Fruit fly (Drosophila melanogaster) whole organism, embryonic: ENCODE measurements around the gene Rack1.

Source experiments
- CG11093 ChIP-seq: fragments of 200-800 bp; sonication (Bioruptor generic); IDR thresholded peaks from 3 replicates; pipeline ENCODE4 v1.3.6; 2022; ENCODE audit warnings: missing biosample characterization, missing genetic modification characterization
- CG11695 ChIP-seq: fragments of 200-800 bp; sonication (Bioruptor generic); IDR thresholded peaks from 3 replicates; pipeline ENCODE4 v1.3.6; 2022; ENCODE audit warnings: missing biosample characterization, missing genetic modification characterization
- CG11723 ChIP-seq: fragments of 200-800 bp; sonication (Bioruptor generic); optimal IDR thresholded peaks from 2 replicates; lab custom pipeline; 2017; ENCODE audit warnings: missing biosample characterization, mild to moderate bottlenecking, missing genetic modification characterization
- CG13894 ChIP-seq: fragments of 200-800 bp; sonication (Bioruptor generic); optimal IDR thresholded peaks from 3 replicates; lab custom pipeline; 2018; ENCODE audit warnings: missing biosample characterization, mild to moderate bottlenecking, missing genetic modification characterization, moderate library complexity
- CG1602 ChIP-seq: fragments of 200-800 bp; sonication (Bioruptor generic); optimal IDR thresholded peaks from 3 replicates; lab custom pipeline; 2016; ENCODE audit warnings: missing biosample characterization, missing genetic modification characterization
- CG1603 ChIP-seq: fragments of 200-800 bp; sonication (Bioruptor generic); optimal IDR thresholded peaks from 2 replicates; lab custom pipeline; 2019; ENCODE audit warnings: missing biosample characterization, mild to moderate bottlenecking, missing genetic modification characterization, moderate library complexity
- CG1647 ChIP-seq: fragments of 200-800 bp; sonication (Bioruptor generic); optimal IDR thresholded peaks from 3 replicates; lab custom pipeline; 2016; ENCODE audit warnings: missing biosample characterization, missing genetic modification characterization
- CG17359 ChIP-seq: fragments of 200-800 bp; sonication (Bioruptor generic); optimal IDR thresholded peaks from 3 replicates; lab custom pipeline; 2018; ENCODE audit warnings: missing biosample characterization, mild to moderate bottlenecking, missing genetic modification characterization, moderate library complexity
- CG2712 ChIP-seq: fragments of 200-800 bp; optimal IDR thresholded peaks from 3 replicates; lab custom pipeline; 2019; ENCODE audit warnings: missing biosample characterization, mild to moderate bottlenecking, missing genetic modification characterization, moderate library complexity
- CG30431 ChIP-seq: fragments of 200-800 bp; sonication (Bioruptor generic); optimal IDR thresholded peaks from 2 replicates; lab custom pipeline; 2017; ENCODE audit warnings: missing biosample characterization, missing genetic modification characterization
- CG3281 ChIP-seq: fragments of 200-800 bp; sonication (Bioruptor generic); optimal IDR thresholded peaks from 3 replicates; lab custom pipeline; 2017; ENCODE audit warnings: missing biosample characterization, mild to moderate bottlenecking, missing genetic modification characterization
- CG34422 ChIP-seq: fragments of 200-800 bp; sonication (Bioruptor generic); IDR thresholded peaks from 3 replicates; pipeline ENCODE4 v1.3.6; 2022; ENCODE audit warnings: missing biosample characterization, missing genetic modification characterization
- CG4707 ChIP-seq: fragments of 200-800 bp; sonication (Bioruptor generic); optimal IDR thresholded peaks from 2 replicates; lab custom pipeline; 2018; ENCODE audit warnings: missing biosample characterization, mild to moderate bottlenecking, missing genetic modification characterization, moderate library complexity
- CG6683 ChIP-seq: fragments of 200-800 bp; sonication (Bioruptor generic); optimal IDR thresholded peaks from 2 replicates; lab custom pipeline; 2017; ENCODE audit warnings: missing biosample characterization, mild to moderate bottlenecking, missing genetic modification characterization, missing genetic modification reagents
- CG7271 ChIP-seq: fragments of 200-800 bp; sonication (Bioruptor generic); optimal IDR thresholded peaks from 2 replicates; lab custom pipeline; 2018; ENCODE audit warnings: missing biosample characterization, mild to moderate bottlenecking, missing genetic modification characterization, moderate library complexity
- CG8089 ChIP-seq: fragments of 200-800 bp; sonication (Bioruptor generic); optimal IDR thresholded peaks from 3 replicates; lab custom pipeline; 2016; ENCODE audit warnings: missing biosample characterization, missing genetic modification characterization
- CG8281 ChIP-seq: fragments of 200-800 bp; sonication (Bioruptor generic); optimal IDR thresholded peaks from 2 replicates; lab custom pipeline; 2018; ENCODE audit warnings: missing biosample characterization, mild to moderate bottlenecking, missing genetic modification characterization, moderate library complexity
- CG8924 ChIP-seq: fragments of 200-800 bp; optimal IDR thresholded peaks from 3 replicates; lab custom pipeline; 2019; ENCODE audit warnings: missing biosample characterization, mild to moderate bottlenecking, missing genetic modification characterization, moderate library complexity
- CG9609 ChIP-seq: fragments of 200-800 bp; sonication (Bioruptor generic); optimal IDR thresholded peaks from 3 replicates; lab custom pipeline; 2016; ENCODE audit warnings: missing biosample characterization, missing genetic modification characterization
- CTCF ChIP-seq: fragments of 200-800 bp; sonication (Bioruptor generic); optimal IDR thresholded peaks from 2 replicates; lab custom pipeline; 2017; ENCODE audit warnings: missing biosample characterization, mild to moderate bottlenecking, missing genetic modification characterization, moderate library complexity
- Hey ChIP-seq: fragments of 200-800 bp; sonication (Bioruptor generic); optimal IDR thresholded peaks from 3 replicates; lab custom pipeline; 2018; ENCODE audit warnings: missing biosample characterization, mild to moderate bottlenecking, missing genetic modification characterization
- HmgZ ChIP-seq: fragments of 200-800 bp; sonication (Bioruptor generic); optimal IDR thresholded peaks from 2 replicates; lab custom pipeline; 2018; ENCODE audit warnings: missing biosample characterization, mild to moderate bottlenecking, missing genetic modification characterization
- Med ChIP-seq: fragments of 200-800 bp; sonication (Bioruptor generic); peaks from one replicate; lab custom pipeline; 2016; ENCODE audit warnings: missing biosample characterization, missing genetic modification characterization, mild to moderate bottlenecking, inconsistent platforms, moderate library complexity
- PHDP ChIP-seq: fragments of 200-800 bp; sonication (Bioruptor generic); optimal IDR thresholded peaks from 3 replicates; lab custom pipeline; 2018; ENCODE audit warnings: missing biosample characterization, mild to moderate bottlenecking, missing genetic modification characterization, moderate library complexity
- Usf ChIP-seq: fragments of 200-800 bp; sonication (Bioruptor generic); optimal IDR thresholded peaks from 2 replicates; lab custom pipeline; 2017; ENCODE audit warnings: missing genotype, missing biosample characterization, missing genetic modification characterization
- Xbp1 ChIP-seq: fragments of 200-800 bp; sonication (Bioruptor generic); optimal IDR thresholded peaks from 3 replicates; lab custom pipeline; 2016; ENCODE audit warnings: missing biosample characterization, mild to moderate bottlenecking, missing genetic modification characterization
- YL-1 ChIP-seq: fragments of 200-800 bp; sonication (Bioruptor generic); optimal IDR thresholded peaks from 3 replicates; lab custom pipeline; 2017; ENCODE audit warnings: missing biosample characterization, mild to moderate bottlenecking, missing genetic modification characterization
- abd-A ChIP-seq: fragments of 200-800 bp; sonication (Bioruptor generic); optimal IDR thresholded peaks from 3 replicates; lab custom pipeline; 2019; ENCODE audit warnings: missing biosample characterization, mild to moderate bottlenecking, missing genetic modification characterization, moderate library complexity
- bbx ChIP-seq: fragments of 200-800 bp; sonication (Bioruptor generic); IDR thresholded peaks from 2 replicates; pipeline ENCODE4 v1.3.6; 2022; ENCODE audit warnings: missing biosample characterization, missing genetic modification characterization; ENCODE audit not compliant: partially characterized antibody
- cad ChIP-seq: fragments of >200 bp; optimal IDR thresholded peaks from 2 replicates; lab custom pipeline; 2017; ENCODE audit warnings: missing biosample characterization, missing genetic modification characterization
- caup ChIP-seq: fragments of 200-800 bp; sonication (Bioruptor generic); optimal IDR thresholded peaks from 3 replicates; lab custom pipeline; 2017; ENCODE audit warnings: missing biosample characterization, mild to moderate bottlenecking, missing genetic modification characterization, moderate library complexity; ENCODE audit not compliant: severe bottlenecking
- cg ChIP-seq: fragments of 200-800 bp; sonication (Bioruptor generic); optimal IDR thresholded peaks from 3 replicates; lab custom pipeline; 2019; ENCODE audit warnings: missing biosample characterization, mild to moderate bottlenecking, missing genetic modification characterization, moderate library complexity
- crc ChIP-seq: fragments of 200-800 bp; sonication (Bioruptor generic); optimal IDR thresholded peaks from 2 replicates; lab custom pipeline; 2016; ENCODE audit warnings: missing biosample characterization, missing genetic modification characterization
- disco-r ChIP-seq: fragments of 200-800 bp; sonication (Bioruptor generic); optimal IDR thresholded peaks from 2 replicates; lab custom pipeline; 2016; ENCODE audit warnings: missing biosample characterization, missing genetic modification characterization
- dmrt11E ChIP-seq: fragments of 200-800 bp; sonication (Bioruptor generic); optimal IDR thresholded peaks from 3 replicates; lab custom pipeline; 2018; ENCODE audit warnings: missing biosample characterization, mild to moderate bottlenecking, missing genetic modification characterization, moderate library complexity
- eve ChIP-seq, 2 experiments: fragments of >200 bp; optimal IDR thresholded peaks; 2 replicates each; lab custom pipeline; 2017; ENCODE audit warnings: missing biosample characterization in 2 of 2, missing genetic modification characterization in 2 of 2
- fd102C ChIP-seq: fragments of 200-800 bp; sonication (Bioruptor generic); optimal IDR thresholded peaks from 2 replicates; lab custom pipeline; 2018; ENCODE audit warnings: missing biosample characterization, mild to moderate bottlenecking, missing genetic modification characterization, moderate library complexity
- gsb ChIP-seq: fragments of 200-800 bp; sonication (Bioruptor generic); IDR thresholded peaks from 2 replicates; pipeline ENCODE4 v1.3.6; 2022; ENCODE audit warnings: missing biosample characterization, missing genetic modification characterization
- insv ChIP-seq, 2 experiments: fragments of 200-800 bp; sonication (Bioruptor generic); optimal IDR thresholded peaks; 3 replicates each; lab custom pipeline; 2016 to 2018; ENCODE audit warnings: missing biosample characterization in 2 of 2, missing genetic modification characterization in 2 of 2
- kni ChIP-seq: fragments of 200-800 bp; sonication (Bioruptor generic); optimal IDR thresholded peaks from 3 replicates; lab custom pipeline; 2017; ENCODE audit warnings: mild to moderate bottlenecking, missing biosample characterization, missing genetic modification reagents, missing genetic modification characterization
- lab ChIP-seq: fragments of 200-800 bp; sonication (Bioruptor generic); optimal IDR thresholded peaks from 3 replicates; lab custom pipeline; 2017; ENCODE audit warnings: missing biosample characterization, missing genetic modification characterization, mild to moderate bottlenecking, moderate library complexity, missing genetic modification reagents
- lilli ChIP-seq: fragments of 200-800 bp; sonication (Bioruptor generic); optimal IDR thresholded peaks from 3 replicates; lab custom pipeline; 2016; ENCODE audit warnings: missing biosample characterization, missing genetic modification characterization
- p53 ChIP-seq: fragments of 200-800 bp; sonication (Bioruptor generic); optimal IDR thresholded peaks from 2 replicates; lab custom pipeline; 2016; ENCODE audit warnings: missing biosample characterization, missing genetic modification characterization
- slbo ChIP-seq: fragments of 200-800 bp; sonication (Bioruptor generic); IDR thresholded peaks from 2 replicates; pipeline ENCODE4 v1.3.6; 2022; ENCODE audit warnings: missing biosample characterization, missing genetic modification characterization
- tgo ChIP-seq: fragments of 200-800 bp; sonication (Bioruptor generic); IDR thresholded peaks from 3 replicates; pipeline ENCODE4 v1.3.6; 2022; ENCODE audit warnings: missing biosample characterization, missing genetic modification characterization
- tna ChIP-seq: fragments of 200-800 bp; sonication (Bioruptor generic); IDR thresholded peaks from 2 replicates; pipeline ENCODE4 v1.3.6; 2022; ENCODE audit warnings: missing biosample characterization, missing genetic modification characterization; ENCODE audit not compliant: partially characterized antibody
- ttk ChIP-seq: fragments of 200-800 bp; sonication (Bioruptor generic); IDR thresholded peaks from 2 replicates; pipeline ENCODE4 v2.1.2; 2022; ENCODE audit warnings: missing biosample characterization, missing genetic modification characterization
- usp ChIP-seq: fragments of >200 bp; optimal IDR thresholded peaks from 2 replicates; lab custom pipeline; 2017; ENCODE audit warnings: missing biosample characterization, missing genetic modification characterization
- vnd ChIP-seq: fragments of 200-800 bp; sonication (Bioruptor generic); IDR thresholded peaks from 3 replicates; pipeline ENCODE4 v1.3.6; 2022; ENCODE audit warnings: missing biosample characterization, missing genetic modification characterization; ENCODE audit not compliant: partially characterized antibody

The Rack1 gene

DNA sequence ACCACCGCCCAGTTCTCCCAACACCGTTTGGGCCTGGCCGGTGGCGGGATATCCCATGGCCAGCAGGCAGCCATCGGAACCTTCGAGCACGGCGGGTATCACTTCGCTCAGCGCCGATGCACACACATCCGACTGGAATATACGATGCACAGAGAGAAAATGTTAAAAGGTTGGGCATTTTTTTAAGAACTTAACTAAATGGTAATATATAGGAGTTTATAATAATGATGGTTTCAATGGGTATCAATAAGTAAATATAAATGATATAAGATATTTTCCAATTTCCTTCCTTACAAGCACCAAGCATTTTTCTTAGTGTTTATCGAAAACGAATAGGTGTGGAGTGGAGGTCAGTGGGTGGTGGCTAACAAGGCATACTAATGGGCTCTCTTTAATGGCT, 24.5 kb upstream of the Rack1 start (continued):
- peak; percentile 23 for TF ChIP-seq Xbp1
- TF ChIP-seq eve (GFP tag; optimal IDR thresholded peaks at IDR 0.05; lab: Kevin White, UChicago) = peak in 1 of 2 experiments; percentile 43
- no peak for TF ChIP-seq caup
- TF ChIP-seq ttk (GFP tag; lab: Robert Waterston, UW) = no peak
- TF ChIP-seq CG1603 (tag; lab: Kevin White, UChicago) = peak; percentile 24
- 0 out of 3 replicates have a peak, but pooled peaks have one; percentile 9 for TF ChIP-seq CG11695 (GFP tag; lab: Robert Waterston, UW)
- TF ChIP-seq lilli = peak; percentile 13
- no peak for TF ChIP-seq usp
- TF ChIP-seq dmrt11E = peak; percentile 26
- TF ChIP-seq, all 482 proteins: peak for 104

DNA sequence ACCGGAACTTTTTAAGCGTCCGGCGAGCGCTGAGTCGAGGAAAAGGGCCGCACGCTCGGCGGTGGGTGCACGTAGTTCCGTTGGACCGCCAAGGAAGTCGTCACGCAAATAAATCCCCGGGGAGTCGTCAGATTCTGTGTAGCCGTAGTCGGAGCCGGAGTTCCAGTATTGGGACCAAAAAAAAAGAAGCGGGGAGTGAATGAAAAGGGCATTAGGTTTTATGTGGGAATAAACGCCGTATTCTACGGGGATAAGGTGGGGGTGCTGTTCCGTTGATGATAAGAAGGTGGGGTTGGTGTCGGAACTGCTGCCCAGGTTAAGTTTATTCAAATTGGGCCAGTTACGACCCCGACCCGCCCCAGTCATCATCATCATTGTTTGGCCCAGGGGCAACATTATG, 23.3 kb upstream of the Rack1 start:
- TF ChIP-seq CG13894 (tag; lab: Kevin White, UChicago) (peak; percentile 41), cad (no peak), abd-A (tag; lab: Kevin White, UChicago) (peak; percentile 94), CG7271 (no peak), tna (GFP tag; lab: Robert Waterston, UW) (no peak), disco-r (GFP tag; lab: Kevin White, UChicago) (no peak), Hey (tag; lab: Kevin White, UChicago) (peak; percentile 49), Med (GFP tag; lab: Kevin White, UChicago) (peak; percentile 61), tgo (GFP tag; lab: Robert Waterston, UW) (no peak)

DNA sequence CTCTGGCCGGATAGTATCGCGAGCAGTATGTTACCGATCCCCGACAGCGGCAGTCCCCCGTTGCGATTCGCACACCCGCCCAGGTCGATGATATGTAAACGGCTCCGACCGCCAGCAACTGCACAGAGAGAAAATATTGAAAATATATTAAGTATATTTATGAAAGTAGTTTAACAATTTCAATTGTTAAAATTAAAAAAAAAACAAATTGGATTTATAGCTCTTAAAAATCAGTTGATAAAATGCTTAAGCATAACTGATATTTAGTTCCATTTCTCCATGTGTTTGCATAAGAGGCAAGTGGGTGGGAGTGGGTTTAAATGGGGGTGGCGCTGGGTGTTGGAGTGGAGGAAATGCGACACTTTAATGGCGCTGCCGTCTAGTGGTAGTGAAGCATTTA, 22.4 kb upstream of the Rack1 start:
- TF ChIP-seq CG9609 (GFP tag; lab: Kevin White, UChicago) (no peak), slbo (GFP tag; lab: Robert Waterston, UW) (peak; percentile 57), kni (no peak), CG11723 (GFP tag; lab: Kevin White, UChicago) (no peak), CG3281 (GFP tag; lab: Kevin White, UChicago) (no peak), gsb (GFP tag; lab: Robert Waterston, UW) (no peak), CG11093 (GFP tag; lab: Robert Waterston, UW) (no peak), vnd (GFP tag; lab: Robert Waterston, UW) (no peak), insv (GFP tag; optimal IDR thresholded peaks at IDR 0.05; lab: Kevin White, UChicago) (no peak), CG8281 (tag; lab: Kevin White, UChicago) (no peak), CG6683 (GFP tag; lab: Kevin White, UChicago) (no peak), PHDP (tag; lab: Kevin White, UChicago) (peak; percentile 39), CG1602 (GFP tag; lab: Kevin White, UChicago) (no peak), p53 (GFP tag; lab: Kevin White, UChicago) (no peak), CG4707 (GFP tag; lab: Kevin White, UChicago) (no peak), YL-1 (GFP tag; lab: Kevin White, UChicago) (no peak), CG2712 (no peak), cg (GFP tag; lab: Kevin White, UChicago) (no peak), CG17359 (peak; percentile 43), fd102C (no peak), tna (GFP tag; lab: Robert Waterston, UW) (no peak), disco-r (GFP tag; lab: Kevin White, UChicago) (no peak), CTCF (GFP tag; lab: Kevin White, UChicago) (no peak), lab (GFP tag; lab: Kevin White, UChicago) (peak; percentile 61), CG1647 (GFP tag; lab: Kevin White, UChicago) (no peak), CG34422 (GFP tag; lab: Robert Waterston, UW) (0 out of 3 replicates have a peak, but pooled peaks have one; percentile 37), CG30431 (GFP tag; lab: Kevin White, UChicago) (no peak), crc (GFP tag; lab: Kevin White, UChicago) (no peak), CG8924 (tag; lab: Kevin White, UChicago) (no peak), HmgZ (tag; lab: Kevin White, UChicago) (no peak), CG8089 (GFP tag; lab: Kevin White, UChicago) (no peak), bbx (GFP tag; lab: Robert Waterston, UW) (no peak), Usf (no peak)
